Worm (Caenorhabditis elegans) whole organism, young adult: ENCODE results near the gene ten-1.

Source experiments
- B0035.1 ChIP-seq: sonication (generic microtip); optimal IDR thresholded peaks from 2 replicates; lab custom pipeline; 2016; ENCODE audit warnings: missing genetic modification characterization, mild to moderate bottlenecking, missing compliant biosample characterization, missing genotype, missing genetic modification reagents
- C06A6.2 ChIP-seq: fragments of 200-800 bp; sonication (Bioruptor generic); conservative IDR thresholded peaks from 2 replicates; pipeline ENCODE4 v1.3.6; 2022; ENCODE audit warnings: missing genetic modification characterization, missing compliant biosample characterization
- D2030.7 ChIP-seq: fragments of 200-800 bp; sonication (Bioruptor generic); IDR thresholded peaks from 2 replicates; pipeline ENCODE4 v1.3.6; 2022; ENCODE audit warnings: missing genetic modification reagents, missing genetic modification characterization, missing compliant biosample characterization
- F23B12.7 ChIP-seq: sonication (generic microtip); optimal IDR thresholded peaks from 2 replicates; lab custom pipeline; 2017; ENCODE audit warnings: missing genetic modification characterization, mild to moderate bottlenecking, missing compliant biosample characterization, antibody characterized with exemption, moderate library complexity; ENCODE audit not compliant: insufficient read depth
- F52B5.7 ChIP-seq: sonication (generic microtip); optimal IDR thresholded peaks from 2 replicates; lab custom pipeline; 2016; ENCODE audit warnings: mild to moderate bottlenecking, missing genetic modification characterization, missing compliant biosample characterization
- T26A5.8 ChIP-seq: sonication (generic microtip); optimal IDR thresholded peaks from 2 replicates; lab custom pipeline; 2016; ENCODE audit warnings: missing genetic modification characterization, missing compliant biosample characterization
- Y56A3A.18 ChIP-seq: fragments of 200-800 bp; sonication (Bioruptor generic); IDR thresholded peaks from 2 replicates; pipeline ENCODE4 v1.3.6; 2022; ENCODE audit warnings: missing genetic modification reagents, missing genetic modification characterization, missing compliant biosample characterization
- Y79H2A.3 ChIP-seq: fragments of 200-800 bp; sonication (Bioruptor generic); conservative IDR thresholded peaks from 2 replicates; pipeline ENCODE4 v1.3.6; 2022; ENCODE audit warnings: missing genetic modification reagents, missing genetic modification characterization, missing compliant biosample characterization
- Y95B8A.8 ChIP-seq: fragments of 200-800 bp; sonication (Bioruptor generic); IDR thresholded peaks from 2 replicates; pipeline ENCODE4 v1.3.6; 2022; ENCODE audit warnings: missing genetic modification reagents, missing genetic modification characterization, missing compliant biosample characterization
- aptf-2 ChIP-seq: fragments of 200-800 bp; sonication (Bioruptor generic); conservative IDR thresholded peaks from 2 replicates; pipeline ENCODE4 v1.3.6; 2022; ENCODE audit warnings: missing genetic modification reagents, missing genetic modification characterization, missing compliant biosample characterization
- aptf-3 ChIP-seq: fragments of 200-800 bp; sonication (Bioruptor generic); IDR thresholded peaks from 2 replicates; pipeline ENCODE4 v1.3.6; 2022; ENCODE audit warnings: missing genetic modification characterization, missing compliant biosample characterization
- attf-5 ChIP-seq: fragments of 200-800 bp; sonication (Bioruptor generic); optimal IDR thresholded peaks from 2 replicates; lab custom pipeline; 2018; ENCODE audit warnings: mild to moderate bottlenecking, missing genetic modification characterization, missing compliant biosample characterization
- attf-6 ChIP-seq: fragments of 200-800 bp; sonication (Bioruptor generic); IDR thresholded peaks from 2 replicates; pipeline ENCODE4 v1.3.6; 2022; ENCODE audit warnings: missing genetic modification reagents, missing genetic modification characterization, missing compliant biosample characterization
- bed-1 ChIP-seq: fragments of 200-800 bp; sonication (Bioruptor generic); IDR thresholded peaks from 2 replicates; pipeline ENCODE4 v1.3.6; 2022; ENCODE audit warnings: missing genetic modification reagents, missing genetic modification characterization, missing compliant biosample characterization
- ccch-3 ChIP-seq: fragments of 200-800 bp; sonication (Bioruptor generic); optimal IDR thresholded peaks from 2 replicates; lab custom pipeline; 2018; ENCODE audit warnings: mild to moderate bottlenecking, missing genetic modification characterization, missing compliant biosample characterization
- cebp-1 ChIP-seq, 2 experiments: fragments of 200-800 bp in 1 of 2; sonication (Bioruptor generic) in 1 of 2; sonication (generic microtip) in 1 of 2; IDR thresholded peaks in 1 of 2; optimal IDR thresholded peaks in 1 of 2; 2 replicates each; pipeline versions ENCODE4 v1.3.6 to Lab custom; 2017 to 2022; ENCODE audit warnings: missing compliant biosample characterization in 2 of 2, missing genetic modification characterization in 2 of 2, mild to moderate bottlenecking in 1 of 2, missing genetic modification reagents in 1 of 2, moderate library complexity in 1 of 2
- cebp-2 ChIP-seq: fragments of 200-800 bp; sonication (Bioruptor generic); IDR thresholded peaks from 2 replicates; pipeline ENCODE4 v1.3.6; 2022; ENCODE audit warnings: missing genetic modification characterization, missing compliant biosample characterization
- ceh-40 ChIP-seq: fragments of 200-800 bp; sonication (Bioruptor generic); IDR thresholded peaks from 2 replicates; pipeline ENCODE4 v1.3.6; 2022; ENCODE audit warnings: missing genetic modification characterization, missing compliant biosample characterization
- ceh-79 ChIP-seq: sonication (generic microtip); optimal IDR thresholded peaks from 2 replicates; lab custom pipeline; 2017; ENCODE audit warnings: mild to moderate bottlenecking, missing genetic modification characterization, missing compliant biosample characterization
- chd-7 ChIP-seq: sonication (generic microtip); optimal IDR thresholded peaks from 2 replicates; lab custom pipeline; 2016; ENCODE audit warnings: mild to moderate bottlenecking, missing genetic modification characterization, moderate library complexity, missing compliant biosample characterization
- dox-1 ChIP-seq: fragments of 200-800 bp; sonication (Bioruptor generic); IDR thresholded peaks from 2 replicates; pipeline ENCODE4 v1.3.6; 2022; ENCODE audit warnings: missing genetic modification reagents, missing genetic modification characterization, missing compliant biosample characterization
- dpl-1 ChIP-seq: fragments of 150-350 bp; optimal IDR thresholded peaks from 2 replicates; lab custom pipeline; 2014; ENCODE audit warnings: missing biosample characterization, missing genetic modification reagents, missing genetic modification characterization
- efl-1 ChIP-seq: fragments of 150-350 bp; optimal IDR thresholded peaks from 2 replicates; lab custom pipeline; 2014; ENCODE audit warnings: missing biosample characterization, missing genetic modification reagents, missing genetic modification characterization
- ekl-4 ChIP-seq: fragments of 200-800 bp; sonication (Bioruptor generic); IDR thresholded peaks from 2 replicates; pipeline ENCODE4 v1.3.6; 2022; ENCODE audit warnings: missing genetic modification reagents, missing genetic modification characterization, missing compliant biosample characterization
- gei-17 ChIP-seq: fragments of 200-800 bp; sonication (Bioruptor generic); optimal IDR thresholded peaks from 2 replicates; lab custom pipeline; 2018; ENCODE audit warnings: mild to moderate bottlenecking, missing genetic modification characterization, missing compliant biosample characterization
- him-1 ChIP-seq: sonication (generic microtip); optimal IDR thresholded peaks from 2 replicates; lab custom pipeline; 2016; ENCODE audit warnings: missing genotype, missing genetic modification reagents, missing genetic modification characterization, missing compliant biosample characterization
- hmg-20 ChIP-seq: fragments of 200-800 bp; sonication (Bioruptor generic); IDR thresholded peaks from 2 replicates; pipeline ENCODE4 v1.3.6; 2022; ENCODE audit warnings: missing genetic modification reagents, missing genetic modification characterization, missing compliant biosample characterization
- hrde-1 ChIP-seq: sonication (generic microtip); optimal IDR thresholded peaks from 2 replicates; lab custom pipeline; 2016; ENCODE audit warnings: missing genetic modification characterization, mild to moderate bottlenecking, missing compliant biosample characterization, moderate library complexity, missing genotype, missing genetic modification reagents, borderline replicate concordance
- lag-1 ChIP-seq: fragments of 200-800 bp; sonication (Bioruptor generic); IDR thresholded peaks from 2 replicates; pipeline ENCODE4 v1.3.6; 2022; ENCODE audit warnings: missing genetic modification reagents, missing genetic modification characterization, missing compliant biosample characterization
- let-526 ChIP-seq: fragments of 200-800 bp; sonication (Bioruptor generic); IDR thresholded peaks from 2 replicates; pipeline ENCODE4 v1.3.6; 2022; ENCODE audit warnings: missing genetic modification reagents, missing genetic modification characterization, missing compliant biosample characterization
- lin-40 ChIP-seq: sonication (generic microtip); optimal IDR thresholded peaks from 2 replicates; lab custom pipeline; 2016; ENCODE audit warnings: missing genetic modification characterization, mild to moderate bottlenecking, missing compliant biosample characterization, missing genotype, missing genetic modification reagents
- lsl-1 ChIP-seq: fragments of 200-800 bp; sonication (Bioruptor generic); optimal IDR thresholded peaks from 2 replicates; lab custom pipeline; 2018; ENCODE audit warnings: mild to moderate bottlenecking, missing genetic modification characterization, moderate library complexity, missing compliant biosample characterization
- mcd-1 ChIP-seq: fragments of 200-800 bp; sonication (Bioruptor generic); IDR thresholded peaks from 2 replicates; pipeline ENCODE4 v1.3.6; 2022; ENCODE audit warnings: missing genetic modification reagents, missing genetic modification characterization, missing compliant biosample characterization
- mxl-1 ChIP-seq: sonication (generic microtip); optimal IDR thresholded peaks from 2 replicates; lab custom pipeline; 2016; ENCODE audit warnings: missing genetic modification characterization, missing compliant biosample characterization
- nhr-120 ChIP-seq: fragments of 200-800 bp; sonication (Bioruptor generic); IDR thresholded peaks from 2 replicates; pipeline ENCODE4 v1.3.6; 2022; ENCODE audit warnings: missing genetic modification characterization, missing compliant biosample characterization
- pbrm-1 ChIP-seq: fragments of 200-800 bp; sonication (Bioruptor generic); IDR thresholded peaks from 2 replicates; pipeline ENCODE4 v1.3.6; 2022; ENCODE audit warnings: missing genetic modification reagents, missing genetic modification characterization, missing compliant biosample characterization
- rec-8 ChIP-seq, 2 experiments: sonication (generic microtip); optimal IDR thresholded peaks; 2 replicates each; lab custom pipeline; 2016; ENCODE audit warnings: mild to moderate bottlenecking in 2 of 2, missing genetic modification characterization in 2 of 2, missing genetic modification reagents in 2 of 2, missing genotype in 2 of 2, missing biosample characterization in 1 of 2, missing compliant biosample characterization in 1 of 2, moderate library complexity in 1 of 2
- sea-2 ChIP-seq: fragments of 200-800 bp; sonication (Bioruptor generic); IDR thresholded peaks from 2 replicates; pipeline ENCODE4 v1.3.6; 2022; ENCODE audit warnings: missing genetic modification characterization, missing compliant biosample characterization
- snpc-1.1 ChIP-seq: sonication (generic microtip); optimal IDR thresholded peaks from 2 replicates; lab custom pipeline; 2017; ENCODE audit warnings: missing genetic modification characterization, mild to moderate bottlenecking, missing compliant biosample characterization, antibody characterized with exemption, moderate library complexity, missing genotype, missing genetic modification reagents; ENCODE audit not compliant: insufficient read depth
- snpc-1.3 ChIP-seq: sonication (generic microtip); optimal IDR thresholded peaks from 2 replicates; lab custom pipeline; 2017; ENCODE audit warnings: missing genetic modification characterization, mild to moderate bottlenecking, missing compliant biosample characterization, antibody characterized with exemption, moderate library complexity, missing genotype, missing genetic modification reagents; ENCODE audit not compliant: insufficient read depth
- snpc-3.4 ChIP-seq: sonication (generic microtip); optimal IDR thresholded peaks from 2 replicates; lab custom pipeline; 2017; ENCODE audit warnings: missing genetic modification characterization, mild to moderate bottlenecking, missing compliant biosample characterization, antibody characterized with exemption, moderate library complexity, missing genotype, missing genetic modification reagents
- sptf-2 ChIP-seq: fragments of 200-800 bp; sonication (Bioruptor generic); optimal IDR thresholded peaks from 2 replicates; lab custom pipeline; 2018; ENCODE audit warnings: mild to moderate bottlenecking, missing genetic modification characterization, missing compliant biosample characterization
- tbp1 ChIP-seq: fragments of 200-800 bp; sonication (Bioruptor generic); optimal IDR thresholded peaks from 2 replicates; lab custom pipeline; 2018; ENCODE audit warnings: mild to moderate bottlenecking, missing genetic modification characterization, missing compliant biosample characterization
- unc-62 ChIP-seq: fragments of 150-350 bp; optimal IDR thresholded peaks from 2 replicates; lab custom pipeline; 2014; ENCODE audit warnings: missing biosample characterization, missing genetic modification reagents, missing genetic modification characterization
- zim-3 ChIP-seq: sonication (generic microtip); optimal IDR thresholded peaks from 2 replicates; lab custom pipeline; 2017; ENCODE audit warnings: mild to moderate bottlenecking, missing genetic modification characterization, moderate library complexity, missing compliant biosample characterization
- ztf-22 ChIP-seq: fragments of 200-800 bp; sonication (Bioruptor generic); optimal IDR thresholded peaks from 2 replicates; lab custom pipeline; 2018; ENCODE audit warnings: mild to moderate bottlenecking, missing genetic modification characterization, moderate library complexity, missing compliant biosample characterization

Gene ten-1

ce11 chrIII:6887574-6887973, 66.8 kb downstream of the ten-1 start (continued):
- no peak for TF ChIP-seq aptf-3 (GFP tag; lab: Robert Waterston, UW)
- no peak for TF ChIP-seq cebp-2 (GFP tag; lab: Robert Waterston, UW)
- TF ChIP-seq dpl-1 (GFP tag; lab: Kevin White, UChicago): no peak
- TF ChIP-seq Y95B8A.8 (GFP tag; lab: Robert Waterston, UW): 0 out of 2 replicates have a peak, but pooled peaks have one; percentile 63
- peak; percentile 85 for TF ChIP-seq D2030.7 (GFP tag; lab: Robert Waterston, UW)
- TF ChIP-seq F52B5.7: peak; percentile 66
- TF ChIP-seq attf-6: no peak
- TF ChIP-seq Y79H2A.3 (GFP tag; lab: Robert Waterston, UW): peak; percentile 72; the same call in 1 of the 2 replicates
- TF ChIP-seq hmg-20 (GFP tag; lab: Robert Waterston, UW): peak; percentile 70; the same call in 1 of the 2 replicates
- peak; percentile 81 for TF ChIP-seq snpc-3.4 (tag; lab: Kevin White, UChicago)
- peak; percentile 85 for TF ChIP-seq pbrm-1 (GFP tag; lab: Robert Waterston, UW)
- TF ChIP-seq Y56A3A.18 (GFP tag; lab: Robert Waterston, UW): peak; percentile 92

ce11 chrIII:6888497-6888896, 67.8 kb downstream of the ten-1 start:
- TF ChIP-seq let-526 (peak; percentile 53; the same call in 1 of the 2 replicates), ceh-79 (tag; lab: Kevin White, UChicago) (no peak), cebp-1 (GFP tag; IDR thresholded peaks at IDR 0.05; lab: Robert Waterston, UW) (no peak), cebp-1 (tag; optimal IDR thresholded peaks at IDR 0.05; lab: Kevin White, UChicago) (peak; percentile 50), ztf-22 (GFP tag; lab: Kevin White, UChicago) (no peak), sea-2 (no peak), rec-8 (tag; optimal IDR thresholded peaks at IDR 0.05; lab: Kevin White, UChicago) (peak in 1 of 2 experiments; percentile 43), nhr-120 (GFP tag; lab: Robert Waterston, UW) (no peak), him-1 (tag; lab: Kevin White, UChicago) (no peak), zim-3 (tag; lab: Kevin White, UChicago) (peak; percentile 10), gei-17 (GFP tag; lab: Kevin White, UChicago) (no peak), dox-1 (GFP tag; lab: Robert Waterston, UW) (no peak), lag-1 (GFP tag; lab: Robert Waterston, UW) (no peak), snpc-1.1 (tag; lab: Kevin White, UChicago) (no peak), hrde-1 (tag; lab: Kevin White, UChicago) (peak; percentile 21), T26A5.8 (no peak), B0035.1 (no peak), chd-7 (tag; lab: Kevin White, UChicago) (no peak), mcd-1 (GFP tag; lab: Robert Waterston, UW) (peak; percentile 43; the same call in 1 of the 2 replicates), pbrm-1 (GFP tag; lab: Robert Waterston, UW) (0 out of 2 replicates have a peak, but pooled peaks have one; percentile 50), sptf-2 (GFP tag; lab: Kevin White, UChicago) (no peak), tbp1 (GFP tag; lab: Kevin White, UChicago) (peak; percentile 91), lsl-1 (GFP tag; lab: Kevin White, UChicago) (peak; percentile 20), bed-1 (GFP tag; lab: Robert Waterston, UW) (no peak), ceh-40 (GFP tag; lab: Robert Waterston, UW) (no peak), F23B12.7 (tag; lab: Kevin White, UChicago) (peak; percentile 65), lin-40 (tag; lab: Kevin White, UChicago) (peak; percentile 54), ekl-4 (GFP tag; lab: Robert Waterston, UW) (no peak), unc-62 (no peak), efl-1 (GFP tag; lab: Kevin White, UChicago) (no peak), ccch-3 (GFP tag; lab: Kevin White, UChicago) (no peak), D2030.7 (GFP tag; lab: Robert Waterston, UW) (0 out of 2 replicates have a peak, but pooled peaks have one; percentile 22), C06A6.2 (GFP tag; lab: Robert Waterston, UW) (no peak), attf-5 (GFP tag; lab: Kevin White, UChicago) (no peak), aptf-2 (no peak), snpc-1.3 (tag; lab: Kevin White, UChicago) (peak; percentile 13), mxl-1 (tag; lab: Kevin White, UChicago) (peak; percentile 9)
